Worm (Caenorhabditis elegans) whole organism, midembryonic: Measurements from ENCODE around the gene hgap-2.

Experiments used
- T22C8.4 ChIP-seq: fragments of 200-800 bp; sonication (Bioruptor generic); IDR thresholded peaks from 2 replicates; pipeline ENCODE4 v1.3.6; 2022; ENCODE audit warnings: missing genetic modification characterization, missing compliant biosample characterization
- cog-1 ChIP-seq: sonication (generic microtip); optimal IDR thresholded peaks from 2 replicates; lab custom pipeline; 2016; ENCODE audit warnings: missing genetic modification characterization, missing compliant biosample characterization
- ref-1 ChIP-seq: fragments of 200-800 bp; sonication (Bioruptor generic); conservative IDR thresholded peaks from 2 replicates; pipeline ENCODE4 v1.3.6; 2022; ENCODE audit warnings: missing genetic modification reagents, missing genetic modification characterization, missing compliant biosample characterization
- ztf-23 ChIP-seq: fragments of 200-800 bp; sonication (Bioruptor generic); IDR thresholded peaks from 2 replicates; pipeline ENCODE4 v1.3.6; 2022; ENCODE audit warnings: missing genetic modification reagents, missing genetic modification characterization, missing compliant biosample characterization
- ztf-29 ChIP-seq: fragments of 200-800 bp; sonication (Bioruptor generic); IDR thresholded peaks from 2 replicates; pipeline ENCODE4 v1.3.6; 2022; ENCODE audit warnings: missing genetic modification reagents, missing genetic modification characterization, missing compliant biosample characterization

- no peak for TF ChIP-seq cog-1 (tag; lab: Kevin White, UChicago)
- TF ChIP-seq ztf-23: no peak
- no peak for TF ChIP-seq T22C8.4
- no peak for TF ChIP-seq ref-1
- TF ChIP-seq ztf-29 (GFP tag; lab: Robert Waterston, UW): no peak
These were observed 11.1 kb upstream of the hgap-2 start, which contains the start of gene C34C6.10 for ce11 chrII:8695783-8696182.
